Worm (Caenorhabditis elegans) whole organism, dauer: Measurements from ENCODE around the gene F44A6.3.

Experiments used
- unc-62 ChIP-seq: sonication (generic microtip); optimal IDR thresholded peaks from 2 replicates; lab custom pipeline; 2017; ENCODE audit warnings: missing biosample characterization, missing genetic modification reagents, missing genetic modification characterization

F44A6.3 gene

ce11 chrX:10204313-10205063, 8.1 kb upstream of the F44A6.3 start:
- TF ChIP-seq unc-62 (GFP tag; lab: Kevin White, UChicago), result no peak

DNA sequence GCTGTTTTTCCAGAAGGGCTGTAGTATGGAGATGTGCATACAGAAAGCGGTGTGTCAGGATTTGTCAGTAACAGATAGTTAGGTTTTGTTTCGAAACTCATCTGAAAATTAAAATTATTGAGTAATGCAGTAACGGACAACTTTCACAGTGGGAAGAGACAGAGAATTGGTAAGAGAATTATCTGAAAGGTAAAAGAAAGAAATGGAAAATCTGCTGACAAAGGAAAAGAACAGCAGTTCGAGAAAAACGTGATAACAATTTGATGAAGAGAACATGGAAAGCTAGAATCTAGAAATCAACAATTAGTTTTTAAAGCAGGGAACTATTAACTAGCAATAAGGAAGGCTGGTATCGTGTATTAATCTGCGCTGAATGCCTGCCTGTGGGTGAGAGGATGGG, 7.2 kb upstream of the F44A6.3 start, which contains the start of gene sex-1:
Gene sex-1, minus strand, starts transcription at position 101 of the 400 bp plus-strand sequence.
- no peak for TF ChIP-seq unc-62 (GFP tag; lab: Kevin White, UChicago)

DNA sequence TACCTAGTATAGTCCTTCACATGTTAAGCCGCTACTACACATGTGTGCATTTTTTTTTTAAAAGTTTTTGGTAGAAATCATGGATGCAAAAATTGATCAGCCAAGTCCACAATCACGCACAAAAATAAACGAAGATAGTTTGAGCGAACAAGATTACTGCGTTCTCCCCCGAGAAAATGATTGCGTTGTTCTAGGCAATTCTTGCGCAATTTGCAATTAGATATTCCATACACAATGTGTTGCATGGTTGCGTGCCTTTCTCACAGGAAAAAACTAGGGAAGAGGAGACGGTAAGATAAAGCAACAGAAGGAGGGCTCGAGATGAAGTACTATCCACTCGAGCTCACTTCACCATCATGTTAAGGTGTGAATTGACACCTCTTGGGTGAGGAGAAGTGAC, 6.6 kb upstream of the F44A6.3 start:
- no peak for TF ChIP-seq unc-62 (GFP tag; lab: Kevin White, UChicago)

DNA sequence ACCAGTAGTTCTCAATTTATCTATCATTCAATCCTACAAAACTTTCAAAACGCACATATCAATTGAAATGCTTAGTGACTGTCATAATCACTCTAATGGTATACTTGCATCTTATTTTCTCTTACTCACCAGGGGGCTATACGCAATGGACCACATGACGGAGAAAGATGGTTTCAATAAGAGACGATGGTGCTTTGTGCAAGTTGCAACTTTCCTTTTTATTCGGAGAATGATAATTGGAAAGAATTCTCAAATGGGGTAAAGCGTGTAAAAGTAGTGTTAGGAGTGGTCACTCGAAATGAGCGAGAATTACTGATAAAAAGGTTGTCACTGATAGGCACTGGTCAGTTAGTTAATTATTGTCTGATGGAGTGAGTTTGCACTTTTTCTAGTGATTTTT, 4.1 kb upstream of the F44A6.3 start:
- TF ChIP-seq unc-62 (GFP tag; lab: Kevin White, UChicago), result no peak

ce11 chrX:10215429-10215828, 2.9 kb downstream of the F44A6.3 start, which contains the start of gene F44A6.4:
Gene F44A6.4 (minus strand): TSS chrX:10215495.
- TF ChIP-seq unc-62 (GFP tag; lab: Kevin White, UChicago), result no peak

DNA sequence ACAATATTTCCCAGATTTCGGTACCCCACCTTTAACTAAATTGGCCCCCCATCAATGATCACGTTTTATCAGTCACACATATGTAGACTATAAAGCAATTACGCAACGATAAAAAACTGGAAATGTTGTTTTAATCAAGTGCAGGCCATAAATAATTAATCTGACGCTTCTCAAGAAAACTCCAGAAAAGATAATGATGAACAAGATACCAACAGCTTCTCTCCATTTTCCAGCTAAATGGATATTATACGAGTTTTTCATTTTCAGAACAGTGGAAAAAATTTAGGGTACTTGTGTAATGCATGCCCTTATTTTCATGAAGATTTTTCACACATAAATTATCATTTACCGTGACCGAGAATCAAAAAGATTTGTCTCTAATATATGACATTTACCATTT, 3.8 kb downstream of the F44A6.3 start:
- no peak for TF ChIP-seq unc-62 (GFP tag; lab: Kevin White, UChicago)

DNA sequence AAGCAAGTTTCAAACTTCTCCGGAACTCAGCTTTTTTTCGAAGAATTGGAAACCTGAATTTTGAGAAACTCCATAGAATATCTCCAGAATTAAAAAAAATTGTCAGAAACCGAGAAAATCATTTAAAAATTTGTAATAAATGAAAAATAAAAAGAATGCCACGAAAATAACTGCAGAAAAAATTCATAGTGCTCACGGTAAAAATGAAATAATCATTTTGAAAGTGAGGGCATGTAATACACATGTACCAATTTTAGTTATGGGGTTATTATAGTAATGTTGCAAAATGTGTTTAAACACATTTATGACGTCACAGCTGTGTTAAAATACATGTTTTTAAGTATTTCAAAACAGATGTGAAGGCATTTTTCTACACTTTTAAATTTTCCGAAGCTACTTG, 4.3 kb downstream of the F44A6.3 start:
- TF ChIP-seq unc-62 (GFP tag; lab: Kevin White, UChicago), result no peak

ce11 chrX:10218779-10219178, 6.2 kb downstream of the F44A6.3 start, which contains the start of gene F44A6.5:
Gene F44A6.5 (minus strand): TSS chrX:10218929.
- TF ChIP-seq unc-62 (GFP tag; lab: Kevin White, UChicago), result no peak

- TF ChIP-seq unc-62 (GFP tag; lab: Kevin White, UChicago), result no peak
These were observed 6.7 kb downstream of the F44A6.3 start for ce11 chrX:10219184-10219705.

DNA sequence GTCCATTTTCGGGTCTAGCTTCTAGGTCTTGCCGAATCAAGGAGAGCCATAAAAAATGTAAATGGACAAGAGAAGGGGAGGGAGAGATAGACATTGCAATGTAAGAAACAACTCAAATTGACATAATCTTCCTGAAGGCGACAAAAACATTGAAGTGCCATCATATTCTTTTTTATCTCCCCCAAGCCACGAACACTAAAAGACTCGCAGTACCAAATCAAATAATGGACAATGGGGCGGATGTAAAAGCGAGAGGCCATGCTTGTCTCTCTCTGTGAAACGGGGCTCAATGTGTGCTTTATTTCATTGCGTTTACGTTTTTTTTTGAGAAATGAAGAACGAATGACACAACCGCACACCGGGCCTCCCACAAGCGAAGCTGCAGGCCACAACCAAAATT, 13.3 kb downstream of the F44A6.3 start:
- no peak for TF ChIP-seq unc-62 (GFP tag; lab: Kevin White, UChicago)

DNA sequence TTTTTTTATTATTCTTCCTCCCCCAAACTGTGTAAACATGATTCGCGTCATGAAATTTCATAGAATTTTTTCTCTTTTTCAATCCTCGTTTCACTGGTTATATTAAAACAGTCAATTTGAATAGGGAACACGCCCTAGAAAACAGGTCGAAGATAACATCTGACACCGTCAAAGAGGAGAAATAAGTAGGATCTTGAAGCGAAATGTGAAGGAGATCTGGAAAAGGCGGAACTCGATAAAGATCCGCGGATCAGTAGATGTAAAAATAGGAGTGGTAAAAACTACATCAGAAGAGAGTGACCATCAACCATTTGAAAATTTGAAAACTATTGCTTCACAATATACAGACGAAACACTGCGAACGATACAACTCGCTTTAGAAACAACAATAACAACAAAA, 14.6 kb downstream of the F44A6.3 start:
- TF ChIP-seq unc-62 (GFP tag; lab: Kevin White, UChicago), result no peak

DNA sequence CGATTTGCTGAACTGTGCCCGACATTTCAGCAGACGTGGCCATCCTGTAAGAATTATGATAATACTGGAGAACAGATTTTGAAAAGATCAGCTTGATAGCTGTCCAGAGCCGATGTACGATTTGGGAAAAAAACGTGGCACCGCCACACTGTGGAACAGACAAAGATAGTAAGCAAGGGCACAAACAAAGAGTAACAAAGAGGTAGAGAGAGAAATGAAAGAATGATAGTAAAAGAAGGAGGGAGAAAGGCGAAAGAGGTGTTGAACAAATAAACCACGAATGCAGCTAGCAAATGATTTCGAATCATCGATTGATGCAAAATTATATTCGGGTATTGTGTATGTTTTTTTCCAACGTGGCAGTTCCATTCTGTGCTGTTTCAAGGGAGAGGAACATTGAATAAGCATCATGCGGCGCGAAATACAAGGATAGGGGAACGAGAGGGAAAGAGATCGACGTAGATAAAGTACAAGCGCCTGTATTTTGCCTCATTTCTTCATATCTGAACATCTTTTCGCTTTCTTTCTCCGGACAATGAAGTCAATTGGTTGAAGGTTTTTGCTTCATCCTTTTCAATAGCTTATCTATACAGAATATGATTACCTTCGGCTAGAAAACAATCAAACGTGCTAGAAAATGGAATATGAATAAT, 15.7 kb downstream of the F44A6.3 start, which contains the start of gene C14H10.3:
Gene C14H10.3, minus strand, starts transcription at position 44 of the 653 bp plus-strand sequence.
- no peak for TF ChIP-seq unc-62 (GFP tag; lab: Kevin White, UChicago)

DNA sequence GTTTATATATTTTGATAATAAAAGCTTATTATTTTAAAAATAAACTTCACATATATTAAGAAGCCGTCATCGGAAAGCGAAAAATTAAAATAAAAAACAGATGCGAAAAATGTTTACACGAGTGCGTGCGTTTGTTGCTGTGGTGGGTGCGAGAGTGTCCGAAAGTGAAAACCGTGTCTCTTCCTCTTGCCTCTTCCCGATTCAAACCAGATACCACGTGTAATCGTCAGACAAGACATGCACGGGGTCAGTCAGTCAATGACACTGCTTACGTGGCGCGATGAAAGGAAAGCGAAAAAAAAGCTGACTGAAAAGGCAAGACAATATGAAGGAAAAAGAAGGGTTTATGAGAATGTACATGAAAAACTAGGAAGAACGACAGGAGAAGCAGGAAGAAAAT, 18.3 kb downstream of the F44A6.3 start:
- TF ChIP-seq unc-62 (GFP tag; lab: Kevin White, UChicago), result no peak

- no peak for TF ChIP-seq unc-62 (GFP tag; lab: Kevin White, UChicago)
These were observed 19.8 kb downstream of the F44A6.3 start for ce11 chrX:10232395-10232794.

DNA sequence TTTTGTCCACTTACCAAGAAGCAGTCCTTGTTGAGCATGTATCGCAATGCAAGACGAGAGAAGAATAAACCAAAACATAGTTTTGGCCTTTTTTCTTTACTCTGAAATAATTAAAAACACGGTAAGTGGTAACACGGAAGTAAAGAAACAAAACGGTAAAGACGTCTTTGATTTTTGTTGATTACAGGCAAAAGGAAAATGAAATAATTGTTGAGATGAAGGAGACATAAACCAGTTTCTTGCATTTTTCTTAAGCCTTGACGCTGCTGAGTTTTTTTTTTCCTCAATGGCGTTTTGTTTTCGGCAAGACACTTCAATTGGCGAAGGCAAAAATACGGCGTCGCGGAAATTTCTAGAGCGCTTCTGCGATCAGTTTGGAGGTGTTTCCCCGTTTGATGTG, 24.3 kb downstream of the F44A6.3 start, which contains the start of gene zipt-13:
Gene zipt-13, minus strand, starts transcription at position 101 of the 400 bp plus-strand sequence.
- TF ChIP-seq unc-62 (GFP tag; lab: Kevin White, UChicago), result no peak

ce11 chrX:10238146-10238749, 25.7 kb downstream of the F44A6.3 start:
- TF ChIP-seq unc-62 (GFP tag; lab: Kevin White, UChicago), result no peak
